Worm (Caenorhabditis elegans) whole organism, early embryonic: ENCODE results near the gene mfsd-11.

ENCODE experiments used
- B0310.2 ChIP-seq: sonication (generic microtip); optimal IDR thresholded peaks from 2 replicates; lab custom pipeline; 2016; ENCODE audit warnings: mild to moderate bottlenecking, missing genetic modification characterization, missing compliant biosample characterization
- F13C5.2 ChIP-seq: sonication (generic microtip); optimal IDR thresholded peaks from 2 replicates; lab custom pipeline; 2017; ENCODE audit warnings: mild to moderate bottlenecking, missing genetic modification characterization, inconsistent platforms, missing compliant biosample characterization
- aly-1 ChIP-seq: sonication (generic microtip); optimal IDR thresholded peaks from 2 replicates; lab custom pipeline; 2016; ENCODE audit warnings: missing genetic modification characterization, missing compliant biosample characterization
- ama-1 ChIP-seq: fragments of 150-350 bp; optimal IDR thresholded peaks from 2 replicates; lab custom pipeline; 2014
- ceh-13 ChIP-seq: fragments of 200-800 bp; sonication (Bioruptor generic); optimal IDR thresholded peaks from 2 replicates; lab custom pipeline; 2018; ENCODE audit warnings: mild to moderate bottlenecking, missing genetic modification characterization, missing compliant biosample characterization
- ceh-36 ChIP-seq: sonication (generic microtip); optimal IDR thresholded peaks from 2 replicates; lab custom pipeline; 2016; ENCODE audit warnings: missing genetic modification characterization, inconsistent platforms, missing compliant biosample characterization
- ets-7 ChIP-seq: sonication (generic microtip); optimal IDR thresholded peaks from 2 replicates; lab custom pipeline; 2016; ENCODE audit warnings: missing genotype, missing genetic modification characterization, missing compliant biosample characterization
- flt-1 ChIP-seq: fragments of 200-800 bp; sonication (Bioruptor generic); IDR thresholded peaks from 2 replicates; pipeline ENCODE4 v1.3.6; 2022; ENCODE audit warnings: missing genetic modification characterization, missing compliant biosample characterization
- hmbx-1 ChIP-seq: sonication (generic microtip); optimal IDR thresholded peaks from 2 replicates; lab custom pipeline; 2016; ENCODE audit warnings: mild to moderate bottlenecking, missing genetic modification characterization, missing compliant biosample characterization
- hmg-4 ChIP-seq: fragments of 200-800 bp; sonication (Bioruptor generic); optimal IDR thresholded peaks from 2 replicates; lab custom pipeline; 2018; ENCODE audit warnings: mild to moderate bottlenecking, missing genetic modification characterization, missing compliant biosample characterization
- hnd-1 ChIP-seq: sonication (generic microtip); optimal IDR thresholded peaks from 2 replicates; lab custom pipeline; 2016; ENCODE audit warnings: missing genetic modification characterization, missing compliant biosample characterization
- pes-1 ChIP-seq: fragments of 200-800 bp; sonication (Bioruptor generic); IDR thresholded peaks from 2 replicates; pipeline ENCODE4 v1.3.6; 2022; ENCODE audit warnings: missing genetic modification reagents, missing genetic modification characterization, missing compliant biosample characterization
- scrt-1 ChIP-seq: fragments of 200-800 bp; sonication (Bioruptor generic); IDR thresholded peaks from 2 replicates; pipeline ENCODE4 v1.3.6; 2022; ENCODE audit warnings: missing genetic modification characterization, missing compliant biosample characterization
- sea-1 ChIP-seq: fragments of 200-800 bp; sonication (Bioruptor generic); conservative IDR thresholded peaks from 2 replicates; pipeline ENCODE4 v1.3.6; 2022; ENCODE audit warnings: missing genetic modification characterization, missing compliant biosample characterization
- tbx-11 ChIP-seq: fragments of 200-800 bp; sonication (Bioruptor generic); IDR thresholded peaks from 2 replicates; pipeline ENCODE4 v1.3.6; 2022; ENCODE audit warnings: missing genetic modification characterization, missing compliant biosample characterization
- tbx-37 ChIP-seq: fragments of 200-800 bp; sonication (Bioruptor generic); conservative IDR thresholded peaks from 2 replicates; pipeline ENCODE4 v1.3.6; 2022; ENCODE audit warnings: missing genetic modification reagents, missing genetic modification characterization, missing compliant biosample characterization
- tra-4 ChIP-seq: sonication (generic microtip); optimal IDR thresholded peaks from 2 replicates; lab custom pipeline; 2017; ENCODE audit warnings: missing genetic modification characterization, missing compliant biosample characterization

Gene mfsd-11

ce11 chrX:12179090-12179488, 25.2 kb upstream of the mfsd-11 start:
- TF ChIP-seq aly-1 (no peak), pes-1 (GFP tag; lab: Robert Waterston, UW) (no peak), scrt-1 (GFP tag; lab: Robert Waterston, UW) (no peak), B0310.2 (no peak), ceh-36 (tag; lab: Kevin White, UChicago) (no peak), ets-7 (tag; lab: Kevin White, UChicago) (no peak), flt-1 (no peak), hnd-1 (tag; lab: Kevin White, UChicago) (no peak), sea-1 (GFP tag; lab: Robert Waterston, UW) (no peak)

DNA sequence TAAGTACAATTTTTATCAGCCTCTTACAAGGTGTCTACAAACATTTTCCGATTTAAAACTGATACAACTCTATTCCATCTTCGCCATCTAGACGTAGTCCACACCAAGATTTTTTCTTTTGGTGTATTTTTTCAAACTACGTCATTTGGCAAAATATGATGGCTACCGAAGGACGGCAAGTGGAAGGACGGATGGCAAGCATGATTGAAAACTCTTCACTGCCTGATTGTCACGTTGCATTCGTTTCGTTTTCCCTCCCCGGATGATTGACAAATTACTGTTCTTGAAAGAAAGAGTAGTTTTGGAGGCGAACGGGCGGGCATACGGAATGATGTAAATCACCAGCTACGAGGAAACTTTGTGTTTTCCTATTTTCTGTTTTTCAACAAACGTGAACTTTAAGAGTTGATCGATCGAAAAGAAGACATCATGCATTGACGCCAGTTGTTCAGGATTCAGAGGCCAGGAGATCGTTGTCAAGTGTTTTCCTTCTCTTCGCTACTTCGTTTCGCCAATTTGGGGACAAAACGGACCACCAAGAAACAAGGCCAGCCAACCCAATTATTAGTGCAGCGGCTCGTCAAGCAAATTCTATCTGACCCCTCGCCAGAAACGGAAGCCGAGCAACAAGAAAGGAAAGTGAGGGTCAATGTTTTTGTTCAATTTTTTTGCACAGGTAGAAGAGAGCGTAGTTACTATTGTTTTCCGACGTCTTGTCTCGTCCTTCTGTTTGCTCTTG, 24.6 kb upstream of the mfsd-11 start:
- TF ChIP-seq sea-1 (GFP tag; lab: Robert Waterston, UW) = no peak
- no peak for TF ChIP-seq ama-1 (lab: Kevin White, UChicago)

ce11 chrX:12177521-12177920, 23.6 kb upstream of the mfsd-11 start:
- TF ChIP-seq aly-1 (no peak), hnd-1 (tag; lab: Kevin White, UChicago) (no peak), B0310.2 (no peak), ceh-13 (GFP tag; lab: Kevin White, UChicago) (no peak), sea-1 (GFP tag; lab: Robert Waterston, UW) (no peak), F13C5.2 (no peak), flt-1 (no peak)

DNA sequence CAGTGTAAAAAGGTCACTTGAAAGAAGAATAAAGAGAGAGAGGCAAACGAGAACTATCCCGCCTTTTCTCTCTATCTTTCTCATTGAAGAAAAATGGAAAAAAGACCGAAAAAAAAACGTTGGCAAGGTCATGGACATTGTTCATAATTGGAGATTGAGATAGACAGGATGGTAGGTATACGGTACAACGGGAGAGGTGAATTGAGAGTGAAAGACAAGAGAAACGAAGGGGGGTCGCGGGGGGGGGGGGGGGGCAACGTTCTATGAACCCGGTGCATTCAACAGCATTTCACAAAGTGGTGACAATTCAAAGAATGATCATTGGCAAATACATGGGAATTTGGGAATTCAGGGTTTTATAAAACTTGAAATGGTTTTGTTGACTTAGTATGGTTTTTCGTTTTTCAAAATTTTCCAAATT, 23.0 kb upstream of the mfsd-11 start:
- TF ChIP-seq flt-1 (no peak), ama-1 (lab: Kevin White, UChicago) (no peak)

- TF ChIP-seq ceh-13 (GFP tag; lab: Kevin White, UChicago) (no peak), tra-4 (tag; lab: Kevin White, UChicago) (no peak), hmbx-1 (tag; lab: Kevin White, UChicago) (no peak), flt-1 (no peak), F13C5.2 (no peak), sea-1 (GFP tag; lab: Robert Waterston, UW) (no peak), B0310.2 (no peak), scrt-1 (GFP tag; lab: Robert Waterston, UW) (no peak), ceh-36 (tag; lab: Kevin White, UChicago) (no peak), ama-1 (lab: Kevin White, UChicago) (no peak), ets-7 (tag; lab: Kevin White, UChicago) (no peak), pes-1 (GFP tag; lab: Robert Waterston, UW) (no peak), hmg-4 (GFP tag; lab: Kevin White, UChicago) (no peak), tbx-11 (GFP tag; lab: Robert Waterston, UW) (no peak), aly-1 (no peak), hnd-1 (tag; lab: Kevin White, UChicago) (no peak)
Measured at ce11 chrX:12176394-12176793, 22.5 kb upstream of the mfsd-11 start.

DNA sequence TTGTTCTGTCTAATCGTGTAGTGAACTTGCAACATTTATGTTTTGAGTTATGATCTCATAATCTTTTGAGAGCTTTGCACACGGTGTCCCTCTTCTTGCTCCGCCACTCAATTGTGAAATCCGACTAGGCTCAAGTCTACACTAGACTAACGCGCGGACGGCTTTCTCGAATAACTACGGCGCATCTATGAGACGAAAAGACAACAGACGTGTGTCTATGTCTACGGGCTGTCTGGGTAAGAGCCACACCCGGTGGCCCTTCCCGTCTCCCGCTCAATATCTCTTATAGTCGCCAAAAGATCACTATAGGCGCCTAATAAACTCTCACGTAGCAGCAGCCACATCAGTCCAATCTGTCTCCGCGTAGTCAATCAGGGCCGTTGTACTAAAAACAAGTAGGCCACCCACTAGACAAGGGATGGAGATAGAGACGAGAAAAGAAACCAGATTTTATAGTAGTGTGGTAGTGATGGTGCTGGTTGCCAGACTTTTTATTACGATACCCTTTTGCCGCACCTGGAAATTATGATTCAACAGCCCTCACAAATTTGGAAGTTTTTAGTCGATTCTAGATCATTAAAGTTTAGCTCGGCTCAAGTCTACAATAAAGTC, 21.9 kb upstream of the mfsd-11 start:
- TF ChIP-seq ceh-13 (GFP tag; lab: Kevin White, UChicago) = no peak
- no peak for TF ChIP-seq aly-1
- TF ChIP-seq tbx-37 = no peak
- TF ChIP-seq F13C5.2 = no peak
- TF ChIP-seq scrt-1 (GFP tag; lab: Robert Waterston, UW) = no peak
- no peak for TF ChIP-seq tra-4 (tag; lab: Kevin White, UChicago)
- TF ChIP-seq hmg-4 (GFP tag; lab: Kevin White, UChicago) = no peak
- TF ChIP-seq pes-1 (GFP tag; lab: Robert Waterston, UW) = no peak

DNA sequence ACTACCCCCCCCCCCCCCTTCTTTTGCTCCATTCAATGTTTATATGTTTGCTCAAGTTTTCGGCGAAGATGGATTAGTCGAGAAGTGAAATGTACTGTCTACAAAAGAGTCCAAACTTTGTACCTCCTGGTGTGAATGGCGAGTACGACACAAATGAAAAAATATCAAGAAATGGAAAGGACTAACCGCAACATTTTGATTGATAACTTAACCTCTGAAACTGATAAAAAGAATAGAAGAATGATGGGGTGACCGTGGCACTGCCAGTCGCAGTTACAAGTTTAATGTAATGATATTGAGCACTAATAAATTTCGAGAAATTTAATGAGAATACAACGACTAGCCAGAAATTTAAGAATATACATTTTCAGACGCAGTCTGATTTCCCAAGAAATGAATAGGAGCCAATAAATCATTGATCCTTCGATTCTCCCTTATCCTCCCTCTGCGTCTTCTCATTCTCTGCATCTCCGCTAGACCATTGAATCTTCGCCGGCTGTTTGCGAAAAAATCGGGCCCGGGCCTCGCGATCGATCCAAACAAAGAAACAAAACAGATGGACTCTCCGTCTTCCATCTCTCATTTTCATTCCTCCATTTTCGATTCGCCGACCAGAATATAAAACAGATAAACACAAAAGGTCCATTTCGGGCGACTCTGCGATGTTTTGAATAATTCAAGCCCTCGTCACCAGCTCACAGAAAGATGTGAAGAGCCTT, 20.9 kb upstream of the mfsd-11 start:
- TF ChIP-seq hmg-4 (GFP tag; lab: Kevin White, UChicago) = no peak
- TF ChIP-seq ceh-36 (tag; lab: Kevin White, UChicago) = no peak
- TF ChIP-seq B0310.2 = no peak
- TF ChIP-seq flt-1 = no peak
- no peak for TF ChIP-seq scrt-1 (GFP tag; lab: Robert Waterston, UW)
- no peak for TF ChIP-seq ama-1 (lab: Kevin White, UChicago)
- TF ChIP-seq hnd-1 (tag; lab: Kevin White, UChicago) = no peak
- TF ChIP-seq ets-7 (tag; lab: Kevin White, UChicago) = no peak
- TF ChIP-seq hmbx-1 (tag; lab: Kevin White, UChicago) = no peak

DNA sequence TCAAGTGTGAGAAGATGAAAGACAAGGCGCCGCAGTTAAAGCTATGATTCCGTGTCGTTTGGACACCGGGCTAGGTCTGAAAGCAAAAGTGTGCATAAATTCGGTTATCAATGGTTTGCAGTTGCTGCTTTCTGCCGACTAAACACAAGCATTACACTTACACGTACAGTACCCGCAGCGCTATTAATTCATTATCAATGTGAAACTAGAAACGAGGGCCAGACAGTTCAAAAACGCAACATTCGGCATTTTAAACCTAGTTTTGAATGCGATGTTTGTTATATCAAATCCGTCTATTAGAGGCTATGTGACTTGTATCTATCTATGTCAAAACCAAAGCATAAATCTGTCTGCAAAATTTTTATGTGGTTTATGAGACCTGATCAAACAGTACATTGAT, 20.1 kb upstream of the mfsd-11 start:
- TF ChIP-seq scrt-1 (GFP tag; lab: Robert Waterston, UW) (no peak), tbx-37 (no peak), B0310.2 (no peak), ama-1 (lab: Kevin White, UChicago) (no peak), hnd-1 (tag; lab: Kevin White, UChicago) (no peak), hmg-4 (GFP tag; lab: Kevin White, UChicago) (no peak), ceh-13 (GFP tag; lab: Kevin White, UChicago) (no peak), pes-1 (GFP tag; lab: Robert Waterston, UW) (no peak), F13C5.2 (no peak), ets-7 (tag; lab: Kevin White, UChicago) (no peak), hmbx-1 (tag; lab: Kevin White, UChicago) (no peak), flt-1 (no peak), sea-1 (GFP tag; lab: Robert Waterston, UW) (no peak), ceh-36 (tag; lab: Kevin White, UChicago) (no peak)
